Worm (Caenorhabditis elegans): ENCODE results near the gene C44C10.11.
A peak's percentile ranks its signal among the peaks of the same experiment; 100 is the strongest.

C44C10.11 gene

DNA sequence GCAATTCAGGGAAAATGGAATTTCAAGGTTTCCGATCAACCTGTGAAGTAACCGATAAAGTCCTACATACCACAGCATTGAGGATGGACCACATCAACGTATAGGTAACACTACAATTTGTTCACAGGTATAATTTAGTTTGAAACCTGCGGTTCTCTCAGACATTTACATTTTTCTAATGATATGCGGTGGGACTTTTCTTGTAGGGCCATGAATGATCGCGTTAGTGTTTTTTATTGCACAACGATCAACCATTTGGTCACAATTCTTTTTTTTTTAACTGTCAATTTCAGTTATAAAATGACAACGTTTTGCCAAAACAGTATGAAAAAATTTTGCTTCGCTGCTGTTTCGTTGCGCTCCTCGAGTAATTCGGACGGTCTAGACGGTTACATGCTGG is 13.4 kb downstream of the C44C10.11 start, which contains the start of gene C44C10.12:
C44C10.12 (plus strand) TSS at position 301 of the 400 bp plus-strand sequence.
- no peak for TF ChIP-seq zfp-2 (tag; optimal IDR thresholded peaks at IDR 0.05)
- no peak for TF ChIP-seq Y48G9A.11 (GFP tag; IDR thresholded peaks at IDR 0.05)
- TF ChIP-seq nhr-77 (tag; optimal IDR thresholded peaks at IDR 0.05), result no peak
- no peak for TF ChIP-seq spr-3 (GFP tag; optimal IDR thresholded peaks at IDR 0.05)
- no peak for TF ChIP-seq ceh-32 (tag; optimal IDR thresholded peaks at IDR 0.05; ENCODE audit: poor library complexity)
- TF ChIP-seq Y105C5A.15 (GFP tag; IDR thresholded peaks at IDR 0.05), result no peak
- TF ChIP-seq nhr-48 (tag; optimal IDR thresholded peaks at IDR 0.05), result no peak
- no peak for TF ChIP-seq Y5F2A.4 (GFP tag; optimal IDR thresholded peaks at IDR 0.05)
- TF ChIP-seq zip-2 (tag; optimal IDR thresholded peaks at IDR 0.05), result no peak
- TF ChIP-seq ceh-20 (GFP tag; IDR thresholded peaks at IDR 0.05), result no peak

DNA sequence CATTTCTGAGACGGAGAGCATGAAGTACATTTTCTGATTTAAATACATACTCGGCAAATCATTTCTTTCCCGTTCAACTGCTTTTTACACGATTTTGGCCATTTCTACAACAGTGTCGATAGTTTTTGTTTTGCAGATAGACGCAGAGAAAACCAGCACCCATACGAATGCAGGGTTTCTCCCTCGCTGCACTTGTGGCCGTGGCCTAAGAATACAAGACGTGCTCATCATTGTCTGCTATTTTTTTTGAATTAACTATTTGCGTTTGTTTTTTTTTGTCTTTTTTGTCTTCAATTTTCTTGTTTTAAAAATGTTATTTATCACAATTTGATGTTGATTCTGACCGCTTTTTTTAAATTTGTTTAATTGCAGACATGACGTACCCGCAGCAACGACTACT is 17.1 kb downstream of the C44C10.11 start, which contains the start of gene smcl-1:
smcl-1 (plus strand) TSS at position 373 of the 400 bp plus-strand sequence.
- no peak for TF ChIP-seq pha-4 (GFP tag; IDR thresholded peaks at IDR 0.05)
- TF ChIP-seq pha-4 (tag; optimal IDR thresholded peaks at IDR 0.05), result peak; percentile 63
- 0 out of 2 replicates have a peak, but pooled peaks have one; percentile 33 for TF ChIP-seq dmd-6 (GFP tag; IDR thresholded peaks at IDR 0.05)
- TF ChIP-seq daf-19 (GFP tag; conservative IDR thresholded peaks at IDR 0.05), result no peak
- peak; percentile 56 for TF ChIP-seq nhr-28 (tag; optimal IDR thresholded peaks at IDR 0.05)
- TF ChIP-seq gei-8 (GFP tag; optimal IDR thresholded peaks at IDR 0.05), result no peak
- no peak for TF ChIP-seq lir-3 (tag; optimal IDR thresholded peaks at IDR 0.05)
- TF ChIP-seq hlh-11 (tag; optimal IDR thresholded peaks at IDR 0.05), result peak; percentile 36
- peak; percentile 72 for TF ChIP-seq mxl-3 (GFP tag; optimal IDR thresholded peaks at IDR 0.05)
- TF ChIP-seq aha-1 (tag), result peak; percentile 80
- peak in 1 of 2 experiments; percentile 24 for TF ChIP-seq mdl-1 (tag; optimal IDR thresholded peaks at IDR 0.05)
- TF ChIP-seq hmg-1.1 (GFP tag; IDR thresholded peaks at IDR 0.05), result peak; percentile 55; the same call in 1 of the 2 replicates
- no peak for TF ChIP-seq nhr-41 (GFP tag; IDR thresholded peaks at IDR 0.05)
- TF ChIP-seq dmd-8 (GFP tag; IDR thresholded peaks at IDR 0.05), result no peak
- TF ChIP-seq ZK337.2 (GFP tag; IDR thresholded peaks at IDR 0.05), result 0 out of 2 replicates have a peak, but pooled peaks have one; percentile 30
- no peak for TF ChIP-seq lsy-2 (tag; optimal IDR thresholded peaks at IDR 0.05)
- no peak for TF ChIP-seq zip-2 (tag; optimal IDR thresholded peaks at IDR 0.05)
- TF ChIP-seq fos-1 (tag; optimal IDR thresholded peaks at IDR 0.05), result no peak
- no peak for TF ChIP-seq rbr-2 (tag; optimal IDR thresholded peaks at IDR 0.05)
- TF ChIP-seq hlh-30 (tag; optimal IDR thresholded peaks at IDR 0.05; ENCODE audit: insufficient read depth), result no peak
- TF ChIP-seq dpl-1 (GFP tag; optimal IDR thresholded peaks at IDR 0.05), result peak; percentile 23

ce11 chrX:11690014-11690591 is 20.0 kb downstream of the C44C10.11 start, which contains the start of the genes C44C10.10 and C44C10.5:
C44C10.10 (plus strand) TSS chrX:11690314.
C44C10.5 (plus strand) TSS chrX:11690541.
- TF ChIP-seq aly-2 (tag; optimal IDR thresholded peaks at IDR 0.05), result no peak
- peak; percentile 7 for TF ChIP-seq aha-1 (tag)
- no peak for TF ChIP-seq lim-7 (GFP tag; IDR thresholded peaks at IDR 0.05)

ce11 chrX:11687836-11688319 is 22.3 kb downstream of the C44C10.11 start, which contains the start of gene C44C10.7:
C44C10.7 (minus strand) TSS chrX:11688269.
- TF ChIP-seq gei-8 (GFP tag; optimal IDR thresholded peaks at IDR 0.05) (no peak), aly-2 (tag; optimal IDR thresholded peaks at IDR 0.05) (no peak), dve-1 (tag; optimal IDR thresholded peaks at IDR 0.05; ENCODE audit: insufficient read depth) (no peak), unc-62 (GFP tag; optimal IDR thresholded peaks at IDR 0.05 in 1 of 2) (peak in 1 of 2 experiments; percentile 97), unc-62 (tag; optimal IDR thresholded peaks at IDR 0.05) (no peak)
